Fruit fly (Drosophila melanogaster): ENCODE results near the gene alt.

Gene alt

dm6 chr3R:17712623-17713521 lies 30.6 kb upstream of the alt start (continued):
- TF ChIP-seq odd (GFP tag; optimal IDR thresholded peaks at IDR 0.05) (peak; percentile 53), sim (GFP tag; IDR thresholded peaks at IDR 0.05) (peak; percentile 13; the same call in 1 of the 2 replicates), Dbx (GFP tag; IDR thresholded peaks at IDR 0.05) (no peak), CG9437 (GFP tag; optimal IDR thresholded peaks at IDR 0.05) (no peak), Dp (GFP tag; optimal IDR thresholded peaks at IDR 0.05) (no peak), oc (tag; optimal IDR thresholded peaks at IDR 0.05) (no peak), hth (optimal IDR thresholded peaks at IDR 0.05) (no peak), bsh (GFP tag; optimal IDR thresholded peaks at IDR 0.05) (peak in 1 of 2 experiments; percentile 16), D19B (GFP tag; optimal IDR thresholded peaks at IDR 0.05) (no peak), CG1233 (GFP tag; optimal IDR thresholded peaks at IDR 0.05) (no peak), bab2 (GFP tag; optimal IDR thresholded peaks at IDR 0.05) (no peak), sens (GFP tag) (peak; percentile 62), CG4360 (GFP tag; IDR thresholded peaks at IDR 0.05) (peak; percentile 97), Taf1 (GFP tag; IDR thresholded peaks at IDR 0.05) (no peak), Opbp (GFP tag; IDR thresholded peaks at IDR 0.05; ENCODE audit: partially characterized antibody) (0 out of 3 replicates have a peak, but pooled peaks have one; percentile 18), CG5180 (GFP tag; optimal IDR thresholded peaks at IDR 0.05) (peak; percentile 14), Eip74EF (GFP tag; optimal IDR thresholded peaks at IDR 0.05) (peak in 1 of 2 experiments; percentile 29), ara (GFP tag; IDR thresholded peaks at IDR 0.05) (0 out of 2 replicates have a peak, but pooled peaks have one; percentile 33), Hand (GFP tag; optimal IDR thresholded peaks at IDR 0.05) (no peak), CG1602 (GFP tag; optimal IDR thresholded peaks at IDR 0.05) (no peak), NFAT (GFP tag; IDR thresholded peaks at IDR 0.05) (no peak), ems (GFP tag; optimal IDR thresholded peaks at IDR 0.05) (no peak), CG31224 (GFP tag; IDR thresholded peaks at IDR 0.05) (no peak), Trl (optimal IDR thresholded peaks at IDR 0.05) (peak in 1 of 2 experiments; percentile 8), Trl (GFP tag; optimal IDR thresholded peaks at IDR 0.05) (no peak), cg (GFP tag; optimal IDR thresholded peaks at IDR 0.05) (peak; percentile 57), CG7987 (GFP tag; optimal IDR thresholded peaks at IDR 0.05) (no peak), CG9727 (GFP tag; optimal IDR thresholded peaks at IDR 0.05) (peak; percentile 9), cas (GFP tag; IDR thresholded peaks at IDR 0.05) (no peak), zen2 (GFP tag; IDR thresholded peaks at IDR 0.05; ENCODE audit: partially characterized antibody) (no peak), CG4282 (GFP tag; optimal IDR thresholded peaks at IDR 0.05) (no peak), CG5245 (GFP tag; optimal IDR thresholded peaks at IDR 0.05) (no peak), Mad (GFP tag; optimal IDR thresholded peaks at IDR 0.05) (no peak), CG14710 (tag; optimal IDR thresholded peaks at IDR 0.05) (peak; percentile 0), YL-1 (GFP tag; optimal IDR thresholded peaks at IDR 0.05) (peak; percentile 9), CG15073 (GFP tag; optimal IDR thresholded peaks at IDR 0.05) (no peak), hb (GFP tag; IDR thresholded peaks at IDR 0.05; ENCODE audit: partially characterized antibody) (no peak), CG8281 (tag; optimal IDR thresholded peaks at IDR 0.05) (no peak), sqz (GFP tag; optimal IDR thresholded peaks at IDR 0.05) (peak; percentile 34), Gsc (GFP tag; IDR thresholded peaks at IDR 0.05) (no peak), fru (optimal IDR thresholded peaks at IDR 0.05) (no peak), crol (GFP tag; IDR thresholded peaks at IDR 0.05) (peak; percentile 85), CG10959 (GFP tag; IDR thresholded peaks at IDR 0.05) (no peak), Dad (GFP tag; optimal IDR thresholded peaks at IDR 0.05) (no peak), CG32767 (GFP tag; IDR thresholded peaks at IDR 0.05) (0 out of 2 replicates have a peak, but pooled peaks have one; percentile 7), chif (GFP tag; optimal IDR thresholded peaks at IDR 0.05) (no peak), nom (GFP tag; optimal IDR thresholded peaks at IDR 0.05) (peak; percentile 48), Atf6 (GFP tag; IDR thresholded peaks at IDR 0.05) (no peak), psq (GFP tag; optimal IDR thresholded peaks at IDR 0.05) (peak; percentile 75)
